Worm (Caenorhabditis elegans) whole organism, dauer: ENCODE results near the gene algn-8.

Source experiments
- unc-62 ChIP-seq: sonication (generic microtip); optimal IDR thresholded peaks from 2 replicates; lab custom pipeline; 2017; ENCODE audit warnings: missing biosample characterization, missing genetic modification reagents, missing genetic modification characterization

The algn-8 gene

ce11 chrII:9857791-9858190, 28.5 kb downstream of the algn-8 start, which contains the start of gene chil-6:
Gene chil-6 (minus strand): TSS chrII:9857891.
- TF ChIP-seq unc-62 = no peak

ce11 chrII:9855620-9856019, 30.6 kb downstream of the algn-8 start, which contains the start of gene chil-4:
Gene chil-4 (minus strand): TSS chrII:9855720.
- no peak for TF ChIP-seq unc-62

- TF ChIP-seq unc-62 = no peak
Measured at ce11 chrII:9850945-9851344, 35.3 kb downstream of the algn-8 start, which contains the start of gene ZK938.10. Gene ZK938.10 (minus strand): TSS chrII:9851045.

- no peak for TF ChIP-seq unc-62
Measured at ce11 chrII:9849497-9849896, 36.7 kb downstream of the algn-8 start, which contains the start of gene old-2. Gene old-2 (minus strand): TSS chrII:9849597.

- TF ChIP-seq unc-62 = no peak
Measured at ce11 chrII:9845239-9845638, 41.0 kb downstream of the algn-8 start, which contains the start of gene chil-9. Gene chil-9 (minus strand): TSS chrII:9845339.

- no peak for TF ChIP-seq unc-62
Measured at ce11 chrII:9841985-9842505, 44.2 kb downstream of the algn-8 start, which contains the start of gene rnh-1.2. Gene rnh-1.2 (minus strand): TSS chrII:9842035.

- no peak for TF ChIP-seq unc-62
Measured at ce11 chrII:9840313-9840712, 45.9 kb downstream of the algn-8 start, which contains the start of gene ZK938.11. Gene ZK938.11 (minus strand): TSS chrII:9840413.

ce11 chrII:9838260-9838935, 47.8 kb downstream of the algn-8 start, which contains the start of gene arrd-4:
Gene arrd-4 (minus strand): TSS chrII:9838310.
- TF ChIP-seq unc-62 = no peak

ce11 chrII:9835958-9836357, 50.3 kb downstream of the algn-8 start:
- TF ChIP-seq unc-62 = no peak

ce11 chrII:9834921-9835320, 51.3 kb downstream of the algn-8 start, which contains the start of gene arrd-5:
Gene arrd-5 (plus strand): TSS chrII:9835221.
- no peak for TF ChIP-seq unc-62

ce11 chrII:9833855-9834254, 52.4 kb downstream of the algn-8 start, which contains the start of gene ZK938.3:
Gene ZK938.3 (minus strand): TSS chrII:9833955.
- TF ChIP-seq unc-62 = no peak
